Fruit fly (Drosophila melanogaster): Measurements from ENCODE around the gene CG44040.

dm6 chr3R:15288802-15289201 lies 31.4 kb upstream of the CG44040 start:
- TF ChIP-seq CG8478 (optimal IDR thresholded peaks at IDR 0.05), result no peak
- no peak for TF ChIP-seq CTCF (optimal IDR thresholded peaks at IDR 0.05)

Measured in S2 (cell line).